Worm (Caenorhabditis elegans) whole organism, L1 larva: ENCODE measurements around the gene Y110A2AL.7.

Source experiments
- F16B12.6 ChIP-seq: fragments of 150-350 bp; optimal IDR thresholded peaks from 2 replicates; lab custom pipeline; 2014; ENCODE audit warnings: missing biosample characterization, missing genetic modification characterization
- aly-2 ChIP-seq: fragments of 150-350 bp; optimal IDR thresholded peaks from 2 replicates; lab custom pipeline; 2014; ENCODE audit warnings: missing biosample characterization, missing genetic modification characterization
- ceh-82 ChIP-seq, 3 experiments: fragments of 150-350 bp in 1 of 3; sonication (generic microtip) in 2 of 3; optimal IDR thresholded peaks; 2 replicates each; lab custom pipeline; 2014 to 2017; ENCODE audit warnings: missing biosample characterization in 3 of 3, missing genetic modification characterization in 3 of 3
- egl-13 ChIP-seq: sonication (generic microtip); optimal IDR thresholded peaks from 2 replicates; lab custom pipeline; 2016; ENCODE audit warnings: missing genotype, missing genetic modification reagents, missing genetic modification characterization, missing compliant biosample characterization
- fkh-10 ChIP-seq: sonication (generic microtip); optimal IDR thresholded peaks from 2 replicates; lab custom pipeline; 2017; ENCODE audit warnings: missing biosample characterization, missing genetic modification reagents, missing genetic modification characterization
- irx-1 ChIP-seq: sonication (generic microtip); optimal IDR thresholded peaks from 2 replicates; lab custom pipeline; 2016; ENCODE audit warnings: missing genetic modification characterization, missing compliant biosample characterization
- mdl-1 ChIP-seq, 2 experiments: fragments of 150-350 bp; optimal IDR thresholded peaks; 2 replicates each; lab custom pipeline; 2014 to 2017; ENCODE audit warnings: missing biosample characterization in 2 of 2, missing genetic modification characterization in 2 of 2, inconsistent platforms in 1 of 2
- nhr-11 ChIP-seq: fragments of 150-350 bp; optimal IDR thresholded peaks from 2 replicates; lab custom pipeline; 2014; ENCODE audit warnings: missing biosample characterization, missing genetic modification characterization
- pag-3 ChIP-seq: sonication (generic microtip); optimal IDR thresholded peaks from 2 replicates; lab custom pipeline; 2017; ENCODE audit warnings: missing genetic modification characterization, mild to moderate bottlenecking, missing compliant biosample characterization, antibody characterized with exemption, borderline replicate concordance; ENCODE audit not compliant: insufficient read depth
- skn-1 ChIP-seq: fragments of 150-350 bp; optimal IDR thresholded peaks from 2 replicates; lab custom pipeline; 2014; ENCODE audit warnings: missing biosample characterization, missing genetic modification characterization
- sox-4 ChIP-seq: sonication (generic microtip); optimal IDR thresholded peaks from 2 replicates; lab custom pipeline; 2016; ENCODE audit warnings: missing genetic modification characterization, missing compliant biosample characterization
- tbx-2 ChIP-seq: sonication (generic microtip); optimal IDR thresholded peaks from 2 replicates; lab custom pipeline; 2016; ENCODE audit warnings: missing genetic modification characterization, missing compliant biosample characterization
- unc-130 ChIP-seq: fragments of 150-350 bp; optimal IDR thresholded peaks from 2 replicates; lab custom pipeline; 2017; ENCODE audit warnings: missing biosample characterization, missing genetic modification characterization, inconsistent platforms
- unc-62 ChIP-seq: fragments of 150-350 bp; optimal IDR thresholded peaks from 2 replicates; lab custom pipeline; 2014; ENCODE audit warnings: missing biosample characterization, missing genetic modification reagents, missing genetic modification characterization

DNA sequence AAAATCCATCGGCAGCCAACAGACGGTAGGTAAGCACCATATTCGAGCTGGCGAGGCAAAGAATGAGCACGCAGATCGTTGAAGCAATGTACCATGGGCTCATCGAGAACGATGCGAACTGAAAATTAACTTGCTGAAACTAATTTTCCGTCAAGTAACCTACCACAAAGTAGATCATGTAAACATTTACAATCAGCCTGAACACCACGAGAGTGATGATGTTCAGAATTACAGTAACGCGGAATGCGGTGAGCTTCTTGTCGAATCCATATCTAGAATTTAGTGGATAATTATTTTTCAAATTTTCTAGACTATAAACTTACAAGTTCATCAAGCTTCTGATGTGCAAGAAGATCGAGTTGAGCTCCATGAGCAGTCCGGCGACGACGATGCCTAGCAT lies 13.5 kb downstream of the Y110A2AL.7 start:
- no peak for TF ChIP-seq nhr-11 (tag; lab: Kevin White, UChicago)
- TF ChIP-seq unc-62 (GFP tag; lab: Kevin White, UChicago): no peak
- no peak for TF ChIP-seq F16B12.6 (tag; lab: Kevin White, UChicago)
- no peak for TF ChIP-seq egl-13 (tag; lab: Kevin White, UChicago)
- no peak for TF ChIP-seq aly-2 (tag; lab: Kevin White, UChicago)
- no peak for TF ChIP-seq fkh-10
- no peak for TF ChIP-seq unc-130
- no peak for TF ChIP-seq irx-1 (tag; lab: Kevin White, UChicago)
- no peak for TF ChIP-seq sox-4 (tag; lab: Kevin White, UChicago)
- TF ChIP-seq mdl-1 (tag; optimal IDR thresholded peaks at IDR 0.05; lab: Kevin White, UChicago): no peak
- no peak for TF ChIP-seq pag-3 (tag; lab: Kevin White, UChicago)
- TF ChIP-seq tbx-2: no peak
- no peak for TF ChIP-seq ceh-82 (tag; optimal IDR thresholded peaks at IDR 0.05; lab: Kevin White, UChicago)
- no peak for TF ChIP-seq skn-1 (tag; lab: Kevin White, UChicago)
